Worm (Caenorhabditis elegans) whole organism, L4/young adult: ENCODE results near the gene T04A8.18.
"Not testable (repeated sequence)": the region's sequence is repeated elsewhere in the genome, so short reads cannot be mapped to it uniquely, and the experiment has no call there.

Experiments used
- W03F9.2 ChIP-seq: fragments of 150-350 bp; optimal IDR thresholded peaks from 2 replicates; lab custom pipeline; 2014; ENCODE audit warnings: missing biosample characterization, missing genetic modification characterization
- dao-5 ChIP-seq: sonication (generic microtip); optimal IDR thresholded peaks from 2 replicates; lab custom pipeline; 2016; ENCODE audit warnings: missing genotype, missing genetic modification characterization, moderate library complexity, missing compliant biosample characterization
- him-1 ChIP-seq: sonication (generic microtip); optimal IDR thresholded peaks from 2 replicates; lab custom pipeline; 2016; ENCODE audit warnings: missing genotype, missing genetic modification reagents, missing genetic modification characterization, missing compliant biosample characterization

Gene T04A8.18

DNA sequence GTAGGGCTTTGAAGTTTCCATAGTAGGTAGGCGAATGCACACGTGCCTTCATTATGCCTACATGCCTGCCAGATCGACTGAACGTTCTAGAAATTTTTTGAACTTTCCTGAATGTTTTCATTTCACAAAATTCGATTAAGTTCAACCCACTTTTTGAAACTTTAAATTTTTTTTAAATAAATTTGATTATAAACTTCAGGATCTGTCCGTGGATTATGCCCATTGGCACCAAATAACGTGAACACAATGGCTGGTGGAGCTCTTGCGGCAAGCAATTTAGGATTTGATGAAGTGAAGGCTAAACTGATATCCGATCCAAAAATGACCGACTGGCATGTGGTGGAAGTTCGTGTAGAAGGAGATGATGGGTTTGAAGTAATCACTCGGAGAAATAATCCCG, 26.4 kb downstream of the T04A8.18 start, which contains the start of gene F17C8.7:
Gene F17C8.7 (plus strand): TSS at position 301 of the 400 bp plus-strand sequence.
- no peak for TF ChIP-seq dao-5 (tag; lab: Kevin White, UChicago)
- TF ChIP-seq W03F9.2: no peak
- no peak for TF ChIP-seq him-1

DNA sequence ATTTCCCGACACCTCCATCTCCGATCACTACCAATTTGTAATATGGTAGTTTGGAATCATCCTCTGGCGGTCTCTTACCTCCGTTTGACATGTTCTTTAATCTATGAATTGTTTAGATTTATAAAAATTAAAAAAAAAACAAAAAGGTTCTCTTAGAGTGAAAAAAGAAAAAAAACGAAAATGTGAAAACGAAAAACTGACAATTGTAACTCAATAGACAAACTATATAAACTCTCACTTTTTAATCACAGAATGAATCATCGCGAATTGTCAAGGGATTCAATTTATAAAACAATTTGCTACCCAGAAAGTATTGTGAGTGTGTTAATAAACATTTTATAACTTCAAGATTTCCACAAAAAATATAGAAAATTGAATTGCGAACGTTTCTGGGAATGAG, 31.0 kb downstream of the T04A8.18 start, which contains the start of gene ras-2:
Gene ras-2 (minus strand): TSS at position 101 of the 400 bp plus-strand sequence.
- TF ChIP-seq him-1 (no peak), dao-5 (tag; lab: Kevin White, UChicago) (no peak), W03F9.2 (no peak)

DNA sequence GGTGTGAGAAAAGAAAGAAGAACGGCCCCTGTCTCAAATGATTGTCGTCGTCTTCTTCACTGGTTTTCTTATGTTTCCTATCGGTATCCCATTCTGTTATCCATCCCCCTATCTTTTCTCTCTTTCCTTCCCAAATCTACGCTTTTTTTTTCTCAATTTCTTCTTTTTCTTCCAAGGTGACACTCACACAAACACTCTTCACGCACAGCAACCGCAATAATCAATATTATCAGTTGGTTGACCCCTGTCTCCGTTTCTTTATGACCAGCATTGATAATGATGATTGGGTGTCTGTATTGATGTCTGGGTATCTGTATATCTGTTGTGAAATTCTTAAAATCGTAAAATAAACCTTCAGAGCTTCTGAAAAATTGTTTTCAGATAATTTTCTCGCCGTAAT, 31.8 kb downstream of the T04A8.18 start:
- TF ChIP-seq W03F9.2: peak; percentile 8
- TF ChIP-seq dao-5 (tag; lab: Kevin White, UChicago): no peak

DNA sequence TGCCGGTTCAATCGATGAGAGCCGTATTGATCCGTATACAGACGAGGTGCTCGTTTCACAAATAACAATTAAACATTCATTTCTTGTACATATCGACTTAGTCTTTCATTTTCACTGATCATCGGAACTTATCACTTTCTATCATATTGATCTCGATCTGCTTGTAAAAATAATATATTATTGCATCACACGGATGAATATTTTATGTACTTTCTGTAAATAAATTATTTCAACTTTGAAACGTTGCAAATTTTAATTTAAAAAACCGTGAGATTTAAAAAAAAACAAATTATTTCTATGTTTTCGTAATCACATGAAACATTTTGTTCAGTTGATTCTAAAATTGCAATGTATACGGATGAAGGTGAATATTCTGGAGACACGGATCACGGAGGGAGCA, 33.6 kb downstream of the T04A8.18 start, which contains the start of gene twk-6:
Gene twk-6 (plus strand): TSS at position 301 of the 400 bp plus-strand sequence.
- TF ChIP-seq W03F9.2; dao-5 (tag; lab: Kevin White, UChicago); him-1: not testable (repeated sequence)

DNA sequence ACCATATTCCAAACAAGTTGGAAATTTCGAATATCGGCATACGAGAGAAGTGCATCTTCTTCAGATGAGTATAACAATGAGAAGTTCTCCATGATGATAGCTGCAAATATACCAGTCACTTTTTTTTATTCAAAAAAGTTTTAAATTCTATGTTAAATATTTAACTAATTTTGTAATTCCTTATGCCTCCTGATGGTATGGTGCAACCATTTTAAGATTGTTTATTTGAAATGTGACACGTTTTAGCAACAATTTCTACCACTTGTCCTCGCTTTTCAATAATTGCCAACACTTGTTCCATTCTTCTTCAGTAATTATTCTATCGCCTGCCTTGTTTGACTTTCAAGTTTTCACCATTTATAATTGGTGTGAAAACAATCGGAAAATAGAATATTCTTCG, 36.9 kb downstream of the T04A8.18 start, which contains the start of gene F17C8.6:
Gene F17C8.6 (minus strand): TSS at position 101 of the 400 bp plus-strand sequence.
- no peak for TF ChIP-seq dao-5 (tag; lab: Kevin White, UChicago)
- no peak for TF ChIP-seq W03F9.2
- no peak for TF ChIP-seq him-1

DNA sequence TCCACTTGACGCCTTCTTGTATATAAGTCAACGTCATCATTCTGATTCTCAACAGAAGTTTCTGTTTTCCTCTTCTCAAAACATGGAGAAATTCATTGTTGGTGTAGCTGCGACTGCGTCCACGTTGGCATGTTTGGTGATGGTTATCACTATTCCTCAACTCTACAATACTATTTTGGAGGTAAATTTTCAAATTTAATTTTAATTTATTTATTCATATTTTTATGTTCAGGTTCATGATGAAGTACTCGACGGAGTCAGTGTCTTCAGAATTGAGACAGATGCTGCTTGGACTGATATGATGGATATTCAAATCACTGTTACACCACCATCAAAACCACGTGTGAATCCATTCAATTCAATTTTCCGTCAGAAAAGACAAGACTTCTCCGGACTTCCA, 39.1 kb downstream of the T04A8.18 start, which contains the start of gene col-89:
Gene col-89 (plus strand): TSS at position 19 of the 400 bp plus-strand sequence.
- TF ChIP-seq W03F9.2 (no peak), dao-5 (tag; lab: Kevin White, UChicago) (no peak)

DNA sequence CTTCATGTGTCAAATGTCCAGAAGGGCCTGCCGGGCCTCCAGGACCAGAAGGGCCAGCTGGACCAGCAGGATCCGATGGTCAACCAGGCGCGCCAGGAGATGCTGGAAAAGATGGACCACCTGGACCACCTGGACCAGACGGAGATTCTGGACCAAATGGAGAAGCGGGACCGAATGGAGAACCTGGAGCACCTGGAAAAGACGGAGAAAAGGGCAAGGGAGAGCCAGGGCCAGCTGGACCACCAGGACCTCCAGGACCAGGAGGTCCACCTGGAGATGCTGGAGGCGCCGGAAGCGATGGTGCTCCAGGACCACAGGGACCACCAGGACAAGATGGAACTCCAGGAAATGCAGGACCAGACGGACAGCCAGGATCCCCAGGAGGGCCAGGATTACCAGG, 39.7 kb downstream of the T04A8.18 start:
- TF ChIP-seq W03F9.2 (no peak), dao-5 (tag; lab: Kevin White, UChicago) (no peak), him-1 (no peak)

DNA sequence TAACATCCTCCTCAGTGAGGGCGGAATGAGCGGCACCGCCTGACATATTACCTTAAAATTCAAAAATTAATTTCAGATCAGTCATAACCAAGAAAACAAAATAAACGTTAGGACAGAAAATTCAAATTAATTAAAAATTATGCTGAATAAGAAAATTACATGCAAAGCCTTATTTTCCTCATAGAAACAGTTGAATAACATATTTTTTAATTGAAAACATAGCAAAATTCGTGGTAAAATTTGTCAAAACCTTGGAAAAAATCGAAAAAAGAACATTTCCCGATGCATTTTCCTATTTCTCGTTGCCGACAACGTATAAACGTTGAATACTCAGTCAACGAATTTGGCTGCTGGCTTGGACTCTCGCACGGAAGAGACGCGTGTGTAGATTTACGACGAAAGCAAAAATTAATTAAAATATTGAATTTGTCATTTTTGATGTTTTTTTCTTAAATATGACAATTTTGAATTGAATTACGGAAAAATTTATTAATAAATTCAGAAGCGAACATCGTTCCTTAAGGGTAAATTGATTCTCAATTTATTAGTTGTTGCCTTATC, 45.1 kb downstream of the T04A8.18 start, which contains the start of the genes rps-0 and rbg-3:
Gene rps-0 (minus strand): TSS at position 51 of the 561 bp plus-strand sequence.
Gene rbg-3 (plus strand): TSS at position 424 of the 561 bp plus-strand sequence.
- TF ChIP-seq W03F9.2 (peak; percentile 91), dao-5 (tag; lab: Kevin White, UChicago) (no peak)

DNA sequence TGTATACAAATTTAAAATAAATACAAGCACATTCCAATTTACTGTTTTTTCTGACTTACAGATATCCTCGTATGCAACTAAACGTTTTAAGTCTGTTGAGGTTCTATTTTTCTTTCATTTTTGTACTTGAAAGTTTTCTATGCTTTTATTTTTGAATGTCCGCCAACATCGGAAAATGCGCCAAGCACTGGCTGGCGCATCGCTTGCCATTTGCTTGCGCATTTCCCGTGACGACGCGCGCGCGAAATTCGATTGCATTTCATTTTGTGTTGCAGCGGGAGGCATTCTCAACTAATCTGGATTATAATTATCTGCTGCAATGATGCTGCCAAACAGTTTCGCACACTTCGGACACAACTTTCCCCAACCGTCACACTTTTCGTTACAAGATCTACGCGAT, 48.0 kb downstream of the T04A8.18 start, which contains the start of gene fbxl-2:
Gene fbxl-2 (plus strand): TSS at position 278 of the 400 bp plus-strand sequence.
- TF ChIP-seq W03F9.2 (peak; percentile 91), dao-5 (tag; lab: Kevin White, UChicago) (no peak), him-1 (peak; percentile 77)
